Worm (Caenorhabditis elegans) whole organism, midembryonic: ENCODE data around the gene nadk-1.

ENCODE experiments used
- T22C8.4 ChIP-seq: fragments of 200-800 bp; sonication (Bioruptor generic); IDR thresholded peaks from 2 replicates; pipeline ENCODE4 v1.3.6; 2022; ENCODE audit warnings: missing genetic modification characterization, missing compliant biosample characterization
- cog-1 ChIP-seq: sonication (generic microtip); optimal IDR thresholded peaks from 2 replicates; lab custom pipeline; 2016; ENCODE audit warnings: missing genetic modification characterization, missing compliant biosample characterization
- flt-1 ChIP-seq: fragments of 200-800 bp; sonication (Bioruptor generic); IDR thresholded peaks from 2 replicates; pipeline ENCODE4 v1.3.6; 2022; ENCODE audit warnings: missing genetic modification characterization, missing compliant biosample characterization
- klf-2 ChIP-seq: fragments of 200-800 bp; sonication (Bioruptor generic); conservative IDR thresholded peaks from 2 replicates; pipeline ENCODE4 v1.3.6; 2022; ENCODE audit warnings: missing genetic modification reagents, missing genetic modification characterization, missing compliant biosample characterization
- med-1 ChIP-seq: sonication (generic microtip); optimal IDR thresholded peaks from 2 replicates; lab custom pipeline; 2017; ENCODE audit warnings: missing genetic modification characterization, mild to moderate bottlenecking, missing compliant biosample characterization, antibody characterized with exemption, missing genetic modification reagents; ENCODE audit not compliant: insufficient read depth
- ref-1 ChIP-seq: fragments of 200-800 bp; sonication (Bioruptor generic); conservative IDR thresholded peaks from 2 replicates; pipeline ENCODE4 v1.3.6; 2022; ENCODE audit warnings: missing genetic modification reagents, missing genetic modification characterization, missing compliant biosample characterization
- tab-1 ChIP-seq: fragments of 200-800 bp; sonication (Bioruptor generic); IDR thresholded peaks from 2 replicates; pipeline ENCODE4 v1.3.6; 2022; ENCODE audit warnings: missing genetic modification characterization, missing compliant biosample characterization
- ztf-29 ChIP-seq: fragments of 200-800 bp; sonication (Bioruptor generic); IDR thresholded peaks from 2 replicates; pipeline ENCODE4 v1.3.6; 2022; ENCODE audit warnings: missing genetic modification reagents, missing genetic modification characterization, missing compliant biosample characterization

ce11 chrIV:1408718-1409117 lies 48.2 kb upstream of the nadk-1 start:
- no peak for TF ChIP-seq ref-1 (GFP tag; lab: Robert Waterston, UW)
- no peak; the same call in 1 of the 2 replicates for TF ChIP-seq T22C8.4 (GFP tag; lab: Robert Waterston, UW)
- no peak for TF ChIP-seq flt-1 (GFP tag; lab: Robert Waterston, UW)
- TF ChIP-seq med-1 (GFP tag; lab: Kevin White, UChicago) = no peak
- TF ChIP-seq cog-1 = no peak
- TF ChIP-seq klf-2 (GFP tag; lab: Robert Waterston, UW) = no peak
- no peak for TF ChIP-seq tab-1 (GFP tag; lab: Robert Waterston, UW)
- no peak for TF ChIP-seq ztf-29
